Fruit fly (Drosophila melanogaster) whole organism, embryonic: ENCODE results near the gene CG42232.

ENCODE experiments used
- Asciz ChIP-seq: fragments of 200-800 bp; sonication (Bioruptor generic); optimal IDR thresholded peaks from 2 replicates; lab custom pipeline; 2017; ENCODE audit warnings: missing biosample characterization, mild to moderate bottlenecking, missing genetic modification characterization, missing genetic modification reagents
- B-H2 ChIP-seq: fragments of 200-800 bp; sonication (Bioruptor generic); optimal IDR thresholded peaks from 2 replicates; lab custom pipeline; 2018; ENCODE audit warnings: missing biosample characterization, mild to moderate bottlenecking, missing genetic modification characterization
- CG10274 ChIP-seq: fragments of 200-800 bp; sonication (Bioruptor generic); optimal IDR thresholded peaks from 3 replicates; lab custom pipeline; 2017; ENCODE audit warnings: missing biosample characterization, mild to moderate bottlenecking, missing genetic modification characterization
- CG10979 ChIP-seq: fragments of 200-800 bp; sonication (Bioruptor generic); optimal IDR thresholded peaks from 2 replicates; lab custom pipeline; 2018; ENCODE audit warnings: missing biosample characterization, mild to moderate bottlenecking, missing genetic modification characterization, moderate library complexity
- CG12219 ChIP-seq: fragments of 200-800 bp; sonication (Bioruptor generic); optimal IDR thresholded peaks from 3 replicates; lab custom pipeline; 2018; ENCODE audit warnings: missing biosample characterization, mild to moderate bottlenecking, missing genetic modification characterization
- CG12659 ChIP-seq: fragments of 200-800 bp; sonication (Bioruptor generic); optimal IDR thresholded peaks from 3 replicates; lab custom pipeline; 2017; ENCODE audit warnings: mild to moderate bottlenecking, missing biosample characterization, missing genetic modification reagents, missing genetic modification characterization
- CG15479 ChIP-seq: fragments of 200-800 bp; sonication (Bioruptor generic); optimal IDR thresholded peaks from 3 replicates; lab custom pipeline; 2019; ENCODE audit warnings: missing biosample characterization, mild to moderate bottlenecking, missing genetic modification characterization, moderate library complexity
- CG18619 ChIP-seq: fragments of 200-800 bp; sonication (Bioruptor generic); optimal IDR thresholded peaks from 3 replicates; lab custom pipeline; 2017; ENCODE audit warnings: missing biosample characterization, mild to moderate bottlenecking, missing genetic modification characterization
- CG2678 ChIP-seq: fragments of 200-800 bp; sonication (Bioruptor generic); optimal IDR thresholded peaks from 3 replicates; lab custom pipeline; 2019; ENCODE audit warnings: missing biosample characterization, mild to moderate bottlenecking, missing genetic modification characterization, moderate library complexity
- CG30403 ChIP-seq: fragments of 200-800 bp; sonication (Bioruptor generic); optimal IDR thresholded peaks from 3 replicates; lab custom pipeline; 2016; ENCODE audit warnings: missing biosample characterization, missing genetic modification characterization
- CG31388 ChIP-seq: fragments of 200-800 bp; sonication (Bioruptor generic); optimal IDR thresholded peaks from 2 replicates; lab custom pipeline; 2016; ENCODE audit warnings: missing biosample characterization, missing genetic modification characterization
- CG33557 ChIP-seq: fragments of 200-800 bp; sonication (Bioruptor generic); optimal IDR thresholded peaks from 2 replicates; lab custom pipeline; 2019; ENCODE audit warnings: missing biosample characterization, mild to moderate bottlenecking, missing genetic modification characterization, moderate library complexity
- CG6689 ChIP-seq: fragments of 200-800 bp; sonication (Bioruptor generic); IDR thresholded peaks from 2 replicates; pipeline ENCODE4 v1.3.6; 2022; ENCODE audit warnings: missing biosample characterization, missing genetic modification characterization
- CG6813 ChIP-seq: fragments of 200-800 bp; sonication (Bioruptor generic); optimal IDR thresholded peaks from 2 replicates; lab custom pipeline; 2017; ENCODE audit warnings: missing biosample characterization, missing genetic modification characterization, mild to moderate bottlenecking, moderate library complexity, missing genetic modification reagents
- CG8765 ChIP-seq: fragments of 200-800 bp; sonication (Bioruptor generic); IDR thresholded peaks from 2 replicates; pipeline ENCODE4 v1.3.6; 2022; ENCODE audit warnings: missing biosample characterization, missing genetic modification characterization
- CG9817 ChIP-seq: fragments of 200-800 bp; sonication (Bioruptor generic); optimal IDR thresholded peaks from 2 replicates; lab custom pipeline; 2018; ENCODE audit warnings: missing biosample characterization, mild to moderate bottlenecking, missing genetic modification characterization, moderate library complexity
- Dbx ChIP-seq: fragments of 200-800 bp; sonication (Bioruptor generic); IDR thresholded peaks from 3 replicates; pipeline ENCODE4 v1.3.6; 2022; ENCODE audit warnings: missing biosample characterization, missing genetic modification characterization
- Dek ChIP-seq: fragments of 200-800 bp; sonication (Bioruptor generic); optimal IDR thresholded peaks from 3 replicates; lab custom pipeline; 2019; ENCODE audit warnings: missing biosample characterization, mild to moderate bottlenecking, missing genetic modification characterization, moderate library complexity
- ERR ChIP-seq: fragments of 200-800 bp; sonication (Bioruptor generic); optimal IDR thresholded peaks from 2 replicates; lab custom pipeline; 2016; ENCODE audit warnings: missing biosample characterization, missing genetic modification characterization
- Fer2 ChIP-seq: fragments of 200-800 bp; sonication (Bioruptor generic); optimal IDR thresholded peaks from 2 replicates; lab custom pipeline; 2018; ENCODE audit warnings: missing biosample characterization, mild to moderate bottlenecking, missing genetic modification characterization, moderate library complexity
- HHEX ChIP-seq: fragments of 200-800 bp; sonication (Bioruptor generic); optimal IDR thresholded peaks from 3 replicates; lab custom pipeline; 2017; ENCODE audit warnings: missing biosample characterization, mild to moderate bottlenecking, missing genetic modification characterization, missing genetic modification reagents
- MTF-1 ChIP-seq: fragments of 200-800 bp; sonication (Bioruptor generic); optimal IDR thresholded peaks from 2 replicates; lab custom pipeline; 2018; ENCODE audit warnings: missing biosample characterization, mild to moderate bottlenecking, missing genetic modification characterization, borderline replicate concordance
- Mrtf ChIP-seq: fragments of 200-800 bp; sonication (Bioruptor generic); IDR thresholded peaks from 3 replicates; pipeline ENCODE4 v1.3.6; 2022; ENCODE audit warnings: missing biosample characterization, missing genetic modification characterization
- NFAT ChIP-seq: fragments of 200-800 bp; sonication (Bioruptor generic); IDR thresholded peaks from 2 replicates; pipeline ENCODE4 v1.3.6; 2022; ENCODE audit warnings: missing biosample characterization, missing genetic modification characterization
- Opbp ChIP-seq: fragments of 200-800 bp; sonication (Bioruptor generic); IDR thresholded peaks from 3 replicates; pipeline ENCODE4 v1.3.6; 2022; ENCODE audit warnings: missing biosample characterization, missing genetic modification characterization; ENCODE audit not compliant: partially characterized antibody
- Ptx1 ChIP-seq: fragments of 200-800 bp; sonication (Bioruptor generic); IDR thresholded peaks from 2 replicates; pipeline ENCODE4 v1.3.6; 2022; ENCODE audit warnings: missing biosample characterization, missing genetic modification characterization
- Rfx ChIP-seq: fragments of 200-800 bp; sonication (Bioruptor generic); IDR thresholded peaks from 2 replicates; pipeline ENCODE4 v1.3.6; 2022; ENCODE audit warnings: missing biosample characterization, missing genetic modification characterization
- Usf ChIP-seq: fragments of 200-800 bp; sonication (Bioruptor generic); optimal IDR thresholded peaks from 2 replicates; lab custom pipeline; 2017; ENCODE audit warnings: missing genotype, missing biosample characterization, missing genetic modification characterization
- ase ChIP-seq: fragments of 200-800 bp; sonication (Bioruptor generic); IDR thresholded peaks from 3 replicates; pipeline ENCODE4 v1.3.6; 2022; ENCODE audit warnings: missing biosample characterization, missing genetic modification characterization
- cg ChIP-seq: fragments of 200-800 bp; sonication (Bioruptor generic); optimal IDR thresholded peaks from 3 replicates; lab custom pipeline; 2019; ENCODE audit warnings: missing biosample characterization, mild to moderate bottlenecking, missing genetic modification characterization, moderate library complexity
- chn ChIP-seq: fragments of 200-800 bp; sonication (Bioruptor generic); optimal IDR thresholded peaks from 2 replicates; lab custom pipeline; 2016; ENCODE audit warnings: missing biosample characterization, missing genetic modification characterization
- danr ChIP-seq: fragments of 200-800 bp; sonication (Bioruptor generic); IDR thresholded peaks from 2 replicates; pipeline ENCODE4 v1.3.6; 2022; ENCODE audit warnings: missing biosample characterization, missing genetic modification characterization
- fd96Cb ChIP-seq: fragments of 200-800 bp; sonication (Bioruptor generic); optimal IDR thresholded peaks from 2 replicates; lab custom pipeline; 2018; ENCODE audit warnings: missing biosample characterization, mild to moderate bottlenecking, missing genetic modification characterization, moderate library complexity
- gce ChIP-seq: fragments of 200-800 bp; sonication (Bioruptor generic); IDR thresholded peaks from 3 replicates; pipeline ENCODE4 v1.3.6; 2022; ENCODE audit warnings: missing biosample characterization, missing genetic modification characterization
- gfzf ChIP-seq: fragments of 200-800 bp; sonication (Bioruptor generic); optimal IDR thresholded peaks from 2 replicates; lab custom pipeline; 2016; ENCODE audit warnings: missing biosample characterization, mild to moderate bottlenecking, missing genetic modification characterization, moderate library complexity
- hkb ChIP-seq, 2 experiments: fragments of 200-800 bp in 1 of 2; fragments of >200 bp in 1 of 2; sonication (Bioruptor generic) in 1 of 2; IDR thresholded peaks in 1 of 2; optimal IDR thresholded peaks in 1 of 2; 2 replicates each; pipeline versions ENCODE4 v1.3.6 to Lab custom; 2017 to 2022; ENCODE audit warnings: missing biosample characterization in 1 of 2, missing genetic modification characterization in 1 of 2
- p53 ChIP-seq: fragments of 200-800 bp; sonication (Bioruptor generic); optimal IDR thresholded peaks from 2 replicates; lab custom pipeline; 2016; ENCODE audit warnings: missing biosample characterization, missing genetic modification characterization
- pnt ChIP-seq: fragments of 200-800 bp; sonication (Bioruptor generic); optimal IDR thresholded peaks from 3 replicates; lab custom pipeline; 2016; ENCODE audit warnings: missing biosample characterization, missing genetic modification characterization
- prd ChIP-seq, 3 experiments: fragments of >200 bp in 2 of 3; fragments of 200-800 bp in 1 of 3; sonication (Bioruptor generic) in 1 of 3; optimal IDR thresholded peaks in 2 of 3; IDR thresholded peaks in 1 of 3; 2 replicates in 2 of 3; 3 replicates in 1 of 3; pipeline versions ENCODE4 v1.3.6 to Lab custom; 2017 to 2022; ENCODE audit warnings: missing biosample characterization in 1 of 3, missing genetic modification characterization in 1 of 3
- row ChIP-seq: fragments of 200-800 bp; sonication (Bioruptor generic); IDR thresholded peaks from 3 replicates; pipeline ENCODE4 v1.3.6; 2022; ENCODE audit warnings: missing biosample characterization, missing genetic modification characterization
- schlank ChIP-seq: fragments of 200-800 bp; sonication (Bioruptor generic); optimal IDR thresholded peaks from 2 replicates; lab custom pipeline; 2018; ENCODE audit warnings: missing biosample characterization, mild to moderate bottlenecking, missing genetic modification characterization
- stc ChIP-seq: fragments of 200-800 bp; sonication (Bioruptor generic); IDR thresholded peaks from 2 replicates; pipeline ENCODE4 v1.3.6; 2022; ENCODE audit warnings: missing biosample characterization, missing genetic modification characterization
- ttk ChIP-seq: fragments of 200-800 bp; sonication (Bioruptor generic); IDR thresholded peaks from 2 replicates; pipeline ENCODE4 v2.1.2; 2022; ENCODE audit warnings: missing biosample characterization, missing genetic modification characterization
- unpg ChIP-seq: fragments of 200-800 bp; sonication (Bioruptor generic); optimal IDR thresholded peaks from 3 replicates; lab custom pipeline; 2018; ENCODE audit warnings: missing biosample characterization, mild to moderate bottlenecking, missing genetic modification characterization, moderate library complexity
- usp ChIP-seq: fragments of >200 bp; optimal IDR thresholded peaks from 2 replicates; lab custom pipeline; 2017; ENCODE audit warnings: missing biosample characterization, missing genetic modification characterization
- wek ChIP-seq: fragments of 200-800 bp; sonication (Bioruptor generic); optimal IDR thresholded peaks from 3 replicates; lab custom pipeline; 2018; ENCODE audit warnings: missing biosample characterization, mild to moderate bottlenecking, missing genetic modification characterization, moderate library complexity
- yki ChIP-seq: fragments of >200 bp; optimal IDR thresholded peaks from 3 replicates; lab custom pipeline; 2018
- zen ChIP-seq: fragments of 200-800 bp; sonication (Bioruptor generic); optimal IDR thresholded peaks from 3 replicates; lab custom pipeline; 2018; ENCODE audit warnings: missing biosample characterization, mild to moderate bottlenecking, missing genetic modification characterization, moderate library complexity

The CG42232 gene

DNA sequence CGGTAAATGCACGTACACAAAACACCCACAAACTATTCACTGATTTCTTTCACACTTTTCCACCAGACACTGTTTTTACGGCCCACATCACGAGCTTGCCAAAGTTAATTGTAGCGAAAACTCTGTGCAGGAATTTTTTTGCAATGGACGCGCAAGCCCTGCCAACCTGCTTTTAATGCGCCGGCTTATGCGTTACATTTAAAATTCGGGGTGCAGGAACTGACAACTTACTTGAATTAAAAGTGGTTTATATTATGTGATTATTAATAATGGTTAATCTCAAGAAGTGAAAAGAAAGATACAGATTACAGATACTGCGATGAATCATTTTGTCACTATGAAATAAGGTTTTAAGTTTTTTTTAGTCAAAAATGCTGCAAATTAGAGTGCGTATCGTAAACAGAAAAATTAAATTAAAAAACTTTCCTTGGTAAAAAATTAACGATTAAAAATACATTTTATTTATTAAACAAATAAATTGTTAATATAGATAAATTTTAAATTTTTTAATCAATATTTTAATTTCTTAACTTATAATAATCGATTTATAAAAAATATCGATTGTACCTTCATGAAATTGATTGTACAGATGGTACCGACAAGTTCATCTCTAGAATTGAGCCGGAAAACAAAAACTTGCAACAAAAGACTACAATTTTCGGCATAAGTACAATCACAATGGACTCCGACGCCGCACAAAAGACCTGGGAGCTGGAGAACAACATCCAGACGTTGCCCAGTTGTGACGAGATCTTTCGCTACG lies at the start of gene CG42232, which contains the start of gene CSN5 (continued):
- 0 out of 2 replicates have a peak, but pooled peaks have one; percentile 33 for TF ChIP-seq stc
- no peak for TF ChIP-seq CG6813
- TF ChIP-seq CG31388 (GFP tag; lab: Kevin White, UChicago): peak; percentile 39
- peak; percentile 33 for TF ChIP-seq HHEX (GFP tag; lab: Kevin White, UChicago)
- TF ChIP-seq Rfx (GFP tag; lab: Robert Waterston, UW): peak; percentile 65; the same call in 1 of the 2 replicates
- peak; percentile 65 for TF ChIP-seq pnt
- no peak for TF ChIP-seq schlank (tag; lab: Kevin White, UChicago)
- peak; percentile 9 for TF ChIP-seq CG18619 (GFP tag; lab: Kevin White, UChicago)
- peak; percentile 49 for TF ChIP-seq p53 (GFP tag; lab: Kevin White, UChicago)
- peak; percentile 73 for TF ChIP-seq CG12659
- peak; percentile 47 for TF ChIP-seq Fer2 (tag; lab: Kevin White, UChicago)
- no peak for TF ChIP-seq usp (GFP tag; lab: Kevin White, UChicago)
- no peak for TF ChIP-seq ERR (GFP tag; lab: Kevin White, UChicago)
- peak; percentile 30 for TF ChIP-seq CG15479
- peak; percentile 63; the same call in 1 of the 2 replicates for TF ChIP-seq Ptx1 (GFP tag; lab: Robert Waterston, UW)
- TF ChIP-seq chn (GFP tag; lab: Kevin White, UChicago): peak; percentile 37
- TF ChIP-seq Mrtf (GFP tag; lab: Robert Waterston, UW): no peak
- no peak for TF ChIP-seq wek (GFP tag; lab: Kevin White, UChicago)
- TF ChIP-seq hkb (optimal IDR thresholded peaks at IDR 0.05; lab: Kevin White, UChicago): no peak
- TF ChIP-seq hkb (GFP tag; IDR thresholded peaks at IDR 0.05; lab: Robert Waterston, UW): peak; percentile 51; the same call in 1 of the 2 replicates
- peak; percentile 78 for TF ChIP-seq row
- no peak for TF ChIP-seq unpg (GFP tag; lab: Kevin White, UChicago)
- TF ChIP-seq fd96Cb: peak; percentile 49
- TF ChIP-seq B-H2 (GFP tag; lab: Kevin White, UChicago): no peak
- no peak for TF ChIP-seq cg
- no peak for TF ChIP-seq CG8765
- TF ChIP-seq gfzf (GFP tag; lab: Kevin White, UChicago): peak; percentile 17
- TF ChIP-seq zen (tag; lab: Kevin White, UChicago): peak; percentile 59
- no peak for TF ChIP-seq yki
- no peak for TF ChIP-seq danr
- no peak for TF ChIP-seq gce (GFP tag; lab: Robert Waterston, UW)
- no peak for TF ChIP-seq prd (optimal IDR thresholded peaks at IDR 0.05; lab: Kevin White, UChicago)
- TF ChIP-seq prd (GFP tag; IDR thresholded peaks at IDR 0.05; lab: Robert Waterston, UW): peak; percentile 59; the same call in 2 of the 3 replicates
- TF ChIP-seq ase: no peak
- TF ChIP-seq ttk (GFP tag; lab: Robert Waterston, UW): peak; percentile 45; the same call in 1 of the 2 replicates
- peak; percentile 42 for TF ChIP-seq CG33557 (GFP tag; lab: Kevin White, UChicago)
- no peak for TF ChIP-seq CG12219 (GFP tag; lab: Kevin White, UChicago)
- no peak; the same call in 2 of the 3 replicates for TF ChIP-seq Opbp (GFP tag; lab: Robert Waterston, UW)
- no peak for TF ChIP-seq CG10274 (GFP tag; lab: Kevin White, UChicago)
- peak; percentile 77 for TF ChIP-seq CG30403 (GFP tag; lab: Kevin White, UChicago)
- TF ChIP-seq Usf (GFP tag; lab: Kevin White, UChicago): peak; percentile 13
- peak; percentile 68 for TF ChIP-seq CG10979 (tag; lab: Kevin White, UChicago)
- TF ChIP-seq NFAT: no peak
- TF ChIP-seq CG9817 (tag; lab: Kevin White, UChicago): peak; percentile 51
- no peak for TF ChIP-seq CG2678 (tag; lab: Kevin White, UChicago)
- peak; percentile 39 for TF ChIP-seq Asciz
- no peak for TF ChIP-seq MTF-1 (GFP tag; lab: Kevin White, UChicago)
- peak; percentile 28 for TF ChIP-seq Dek (tag; lab: Kevin White, UChicago)
- TF ChIP-seq CG6689 (GFP tag; lab: Robert Waterston, UW): peak; percentile 59
- peak; percentile 47; the same call in 1 of the 3 replicates for TF ChIP-seq Dbx
